Fruit fly (Drosophila melanogaster) whole organism, embryonic: ENCODE results near the gene CG3434.

Experiments
- CG12659 ChIP-seq: fragments of 200-800 bp; sonication (Bioruptor generic); optimal IDR thresholded peaks from 3 replicates; lab custom pipeline; 2017; ENCODE audit warnings: mild to moderate bottlenecking, missing biosample characterization, missing genetic modification reagents, missing genetic modification characterization
- CG31441 ChIP-seq: fragments of 200-800 bp; sonication (Bioruptor generic); IDR thresholded peaks from 2 replicates; pipeline ENCODE4 v1.3.6; 2022; ENCODE audit warnings: missing biosample characterization, missing genetic modification characterization
- CG8359 ChIP-seq: fragments of 200-800 bp; sonication (Bioruptor generic); optimal IDR thresholded peaks from 2 replicates; lab custom pipeline; 2017; ENCODE audit warnings: missing biosample characterization, mild to moderate bottlenecking, missing genetic modification characterization, borderline replicate concordance
- CG8478 ChIP-seq: fragments of >200 bp; optimal IDR thresholded peaks from 2 replicates; lab custom pipeline; 2018
- Dfd ChIP-seq, 2 experiments: fragments of >200 bp; optimal IDR thresholded peaks; 2 replicates each; lab custom pipeline; 2017; ENCODE audit warnings: missing biosample characterization in 2 of 2, missing genetic modification characterization in 2 of 2
- Rx ChIP-seq: fragments of 200-800 bp; sonication (Bioruptor generic); IDR thresholded peaks from 2 replicates; pipeline ENCODE4 v1.3.6; 2022; ENCODE audit warnings: missing biosample characterization, missing genetic modification characterization
- hkb ChIP-seq, 2 experiments: fragments of 200-800 bp in 1 of 2; fragments of >200 bp in 1 of 2; sonication (Bioruptor generic) in 1 of 2; IDR thresholded peaks in 1 of 2; optimal IDR thresholded peaks in 1 of 2; 2 replicates each; pipeline versions ENCODE4 v1.3.6 to Lab custom; 2017 to 2022; ENCODE audit warnings: missing biosample characterization in 1 of 2, missing genetic modification characterization in 1 of 2
- klu ChIP-seq: fragments of 200-800 bp; sonication (Bioruptor generic); IDR thresholded peaks from 2 replicates; pipeline ENCODE4 v1.3.6; 2022; ENCODE audit warnings: missing biosample characterization, missing genetic modification characterization
- knrl ChIP-seq: fragments of 200-800 bp; sonication (Bioruptor generic); IDR thresholded peaks from 3 replicates; pipeline ENCODE4 v1.3.6; 2022; ENCODE audit warnings: missing biosample characterization, missing genetic modification characterization; ENCODE audit not compliant: partially characterized antibody
- lov ChIP-seq, 2 experiments: fragments of 200-800 bp in 1 of 2; fragments of >200 bp in 1 of 2; sonication (Bioruptor generic) in 1 of 2; IDR thresholded peaks in 1 of 2; optimal IDR thresholded peaks in 1 of 2; 2 replicates in 1 of 2; 3 replicates in 1 of 2; pipeline versions ENCODE4 v1.3.6 to Lab custom; 2017 to 2022; ENCODE audit warnings: missing biosample characterization in 1 of 2, missing genetic modification characterization in 1 of 2

DNA sequence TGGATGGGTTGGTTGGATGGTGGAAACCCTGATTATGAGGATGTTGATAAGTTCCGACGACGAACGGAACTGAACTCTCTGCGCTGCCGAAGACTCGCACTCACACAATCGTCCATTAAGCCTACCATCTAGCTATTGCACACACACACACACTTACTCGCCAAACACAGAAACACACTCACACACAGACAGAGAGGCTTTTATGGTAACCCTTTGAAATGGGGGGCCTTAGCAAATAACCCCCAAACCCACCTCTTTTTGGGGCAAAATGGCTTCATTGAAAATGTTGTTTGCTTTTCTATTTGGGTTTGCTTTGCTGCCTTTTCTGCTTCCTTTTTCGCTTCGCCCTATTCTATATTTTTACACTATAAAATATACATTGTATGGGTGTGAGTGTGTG is 8.5 kb upstream of the CG3434 start:
- TF ChIP-seq Dfd (GFP tag; optimal IDR thresholded peaks at IDR 0.05; lab: Kevin White, UChicago) (no peak), CG31441 (no peak), Rx (GFP tag; lab: Robert Waterston, UW) (no peak), lov (optimal IDR thresholded peaks at IDR 0.05; lab: Kevin White, UChicago) (no peak), lov (GFP tag; IDR thresholded peaks at IDR 0.05; lab: Robert Waterston, UW) (no peak), hkb (optimal IDR thresholded peaks at IDR 0.05; lab: Kevin White, UChicago) (no peak), hkb (GFP tag; IDR thresholded peaks at IDR 0.05; lab: Robert Waterston, UW) (no peak), knrl (GFP tag; lab: Robert Waterston, UW) (no peak), CG8359 (GFP tag; lab: Kevin White, UChicago) (no peak), klu (GFP tag; lab: Robert Waterston, UW) (no peak), CG8478 (lab: Kevin White, UChicago) (no peak), CG12659 (no peak)
